4 fruit fly cellular contexts compared by ENCODE assay signal in genomic region chr3R:12442601-12443533, dm6.
TF ChIP-seq lines count a peak whose summit lies in the region.

No protein-coding gene starts in this region.

TF ChIP-seq in whole organism, embryonic, 481 proteins besides CTCF, POLR2A, EP300 and RAD21 (continued from another document and continues in another):
- TF ChIP-seq Dip3 (GFP tag; optimal IDR thresholded peaks at IDR 0.05; lab: Kevin White, UChicago) (peak; percentile 25), CG1832 (GFP tag; optimal IDR thresholded peaks at IDR 0.05; lab: Kevin White, UChicago) (peak; percentile 24), hth (optimal IDR thresholded peaks at IDR 0.05; lab: Kevin White, UChicago) (no peak), CG17359 (tag; optimal IDR thresholded peaks at IDR 0.05; lab: Kevin White, UChicago) (peak; percentile 25), fd96Cb (tag; optimal IDR thresholded peaks at IDR 0.05; lab: Kevin White, UChicago) (no peak), Doc2 (GFP tag; IDR thresholded peaks at IDR 0.05; lab: Robert Waterston, UW) (no peak), nerfin-1 (tag; optimal IDR thresholded peaks at IDR 0.05; lab: Kevin White, UChicago) (no peak), so (GFP tag; IDR thresholded peaks at IDR 0.05; lab: Robert Waterston, UW) (peak; percentile 7; the same call in 1 of the 3 replicates), CG31441 (GFP tag; IDR thresholded peaks at IDR 0.05; lab: Robert Waterston, UW) (peak; percentile 24; the same call in 1 of the 2 replicates), Bteb2 (GFP tag; optimal IDR thresholded peaks at IDR 0.05; lab: Kevin White, UChicago) (no peak), CG31224 (GFP tag; IDR thresholded peaks at IDR 0.05; lab: Robert Waterston, UW) (0 out of 2 replicates have a peak, but pooled peaks have one; percentile 36), CG34224 (GFP tag; IDR thresholded peaks at IDR 0.05; lab: Robert Waterston, UW; ENCODE audit: partially characterized antibody) (0 out of 3 replicates have a peak, but pooled peaks have one; percentile 8), zfh2 (GFP tag; optimal IDR thresholded peaks at IDR 0.05; lab: Kevin White, UChicago) (peak; percentile 21), HLHmδ (GFP tag; optimal IDR thresholded peaks at IDR 0.05; lab: Kevin White, UChicago) (no peak), CG3281 (GFP tag; optimal IDR thresholded peaks at IDR 0.05; lab: Kevin White, UChicago) (peak; percentile 61), Hsf (GFP tag; optimal IDR thresholded peaks at IDR 0.05; lab: Kevin White, UChicago) (no peak), Deaf1 (tag; optimal IDR thresholded peaks at IDR 0.05; lab: Kevin White, UChicago) (peak; percentile 66), Med (GFP tag; lab: Kevin White, UChicago) (peak; percentile 83), CG3065 (GFP tag; optimal IDR thresholded peaks at IDR 0.05; lab: Kevin White, UChicago) (no peak), lbe (GFP tag; optimal IDR thresholded peaks at IDR 0.05; lab: Kevin White, UChicago) (peak; percentile 67), Eip74EF (GFP tag; optimal IDR thresholded peaks at IDR 0.05; lab: Kevin White, UChicago) (no peak), eve (GFP tag; optimal IDR thresholded peaks at IDR 0.05; lab: Kevin White, UChicago) (no peak), luna (GFP tag; optimal IDR thresholded peaks at IDR 0.05; lab: Kevin White, UChicago) (no peak), cwo (GFP tag; optimal IDR thresholded peaks at IDR 0.05; lab: Kevin White, UChicago) (peak; percentile 14), CG6689 (GFP tag; IDR thresholded peaks at IDR 0.05; lab: Robert Waterston, UW) (no peak), Nf-YC (tag; optimal IDR thresholded peaks at IDR 0.05; lab: Kevin White, UChicago) (no peak), her (GFP tag; optimal IDR thresholded peaks at IDR 0.05; lab: Kevin White, UChicago) (no peak), gt (GFP tag; IDR thresholded peaks at IDR 0.05; lab: Robert Waterston, UW) (no peak), Hmr (GFP tag; optimal IDR thresholded peaks at IDR 0.05; lab: Kevin White, UChicago) (peak; percentile 49), Dbx (GFP tag; IDR thresholded peaks at IDR 0.05; lab: Robert Waterston, UW) (peak; percentile 24; the same call in 1 of the 3 replicates), CG15514 (GFP tag; optimal IDR thresholded peaks at IDR 0.05; lab: Kevin White, UChicago) (no peak), Ets97D (GFP tag; optimal IDR thresholded peaks at IDR 0.05; lab: Kevin White, UChicago) (no peak), pnt (GFP tag; optimal IDR thresholded peaks at IDR 0.05; lab: Kevin White, UChicago) (no peak)

TF ChIP-seq in whole organism, prepupa, 60 proteins besides CTCF, POLR2A, EP300 and RAD21 (continued from another document and continues in another):
- TF ChIP-seq lz (GFP tag; optimal IDR thresholded peaks at IDR 0.05; lab: Kevin White, UChicago) (peak; percentile 45), CG10669 (GFP tag; optimal IDR thresholded peaks at IDR 0.05; lab: Kevin White, UChicago) (peak; percentile 40), CG3032 (tag; optimal IDR thresholded peaks at IDR 0.05; lab: Kevin White, UChicago) (peak; percentile 29), dac (GFP tag; optimal IDR thresholded peaks at IDR 0.05; lab: Kevin White, UChicago) (peak; percentile 12), Blimp-1 (GFP tag; optimal IDR thresholded peaks at IDR 0.05; lab: Kevin White, UChicago) (no peak), Met (GFP tag; optimal IDR thresholded peaks at IDR 0.05; lab: Kevin White, UChicago) (peak; percentile 63), spab (GFP tag; optimal IDR thresholded peaks at IDR 0.05; lab: Kevin White, UChicago) (no peak), CG8319 (GFP tag; optimal IDR thresholded peaks at IDR 0.05; lab: Kevin White, UChicago) (no peak), CG11294 (GFP tag; IDR thresholded peaks at IDR 0.05; lab: Robert Waterston, UW) (no peak), cyc (GFP tag; optimal IDR thresholded peaks at IDR 0.05; lab: Kevin White, UChicago) (peak; percentile 14), fd59A (GFP tag; optimal IDR thresholded peaks at IDR 0.05; lab: Kevin White, UChicago) (no peak), CG6792 (GFP tag; optimal IDR thresholded peaks at IDR 0.05; lab: Kevin White, UChicago) (peak; percentile 19), achi (GFP tag; optimal IDR thresholded peaks at IDR 0.05; lab: Kevin White, UChicago) (peak; percentile 45), Eip93F (GFP tag; optimal IDR thresholded peaks at IDR 0.05; lab: Kevin White, UChicago) (no peak), fkh (GFP tag; optimal IDR thresholded peaks at IDR 0.05; lab: Kevin White, UChicago) (peak; percentile 68), pdm3 (GFP tag; optimal IDR thresholded peaks at IDR 0.05; lab: Kevin White, UChicago) (peak; percentile 70), OdsH (GFP tag; optimal IDR thresholded peaks at IDR 0.05; lab: Kevin White, UChicago) (peak; percentile 54), CG6808 (GFP tag; optimal IDR thresholded peaks at IDR 0.05; lab: Kevin White, UChicago) (peak; percentile 41), CG11902 (GFP tag; optimal IDR thresholded peaks at IDR 0.05; lab: Kevin White, UChicago) (no peak), CG4318 (GFP tag; optimal IDR thresholded peaks at IDR 0.05; lab: Kevin White, UChicago) (peak; percentile 18), svp (GFP tag; lab: Kevin White, UChicago) (peak; percentile 67), Eip75B (GFP tag; optimal IDR thresholded peaks at IDR 0.05; lab: Kevin White, UChicago) (peak; percentile 51), Gug (GFP tag; IDR thresholded peaks at IDR 0.05; lab: Robert Waterston, UW) (peak; percentile 47; the same call in 1 of the 2 replicates), CG6163 (GFP tag; IDR thresholded peaks at IDR 0.05; lab: Robert Waterston, UW) (peak; percentile 63; the same call in 2 of the 3 replicates), CG32006 (GFP tag; optimal IDR thresholded peaks at IDR 0.05; lab: Kevin White, UChicago) (peak; percentile 65), acj6 (GFP tag; optimal IDR thresholded peaks at IDR 0.05; lab: Kevin White, UChicago) (peak; percentile 35), CG15336 (GFP tag; IDR thresholded peaks at IDR 0.05; lab: Robert Waterston, UW) (peak; percentile 68), Eip78C (GFP tag; lab: Kevin White, UChicago) (peak; percentile 94), CG1621 (tag; optimal IDR thresholded peaks at IDR 0.05; lab: Kevin White, UChicago) (no peak), Hr39 (GFP tag; optimal IDR thresholded peaks at IDR 0.05; lab: Kevin White, UChicago) (peak; percentile 46), net (GFP tag; optimal IDR thresholded peaks at IDR 0.05; lab: Kevin White, UChicago) (peak; percentile 48), CG9139 (GFP tag; optimal IDR thresholded peaks at IDR 0.05; lab: Kevin White, UChicago) (no peak), CG11762 (GFP tag; optimal IDR thresholded peaks at IDR 0.05; lab: Kevin White, UChicago; ENCODE audit: insufficient read depth) (peak; percentile 11), Lpt (GFP tag; optimal IDR thresholded peaks at IDR 0.05; lab: Kevin White, UChicago) (peak; percentile 33), Ets96B (tag; optimal IDR thresholded peaks at IDR 0.05; lab: Kevin White, UChicago) (peak; percentile 58)

TF ChIP-seq in whole organism, pupa, 21 proteins besides CTCF, POLR2A, EP300 and RAD21 (continued from another document):
- peak; percentile 63 for TF ChIP-seq CG8159 (tag; optimal IDR thresholded peaks at IDR 0.05; lab: Kevin White, UChicago)

TF ChIP-seq in whole organism, wandering third instar larva, 38 proteins besides CTCF, POLR2A, EP300 and RAD21 (continued from another document):
- TF ChIP-seq Hnf4 (GFP tag; optimal IDR thresholded peaks at IDR 0.05; lab: Kevin White, UChicago) (peak; percentile 38), jim (GFP tag; optimal IDR thresholded peaks at IDR 0.05; lab: Kevin White, UChicago) (no peak), usp (GFP tag; optimal IDR thresholded peaks at IDR 0.05; lab: Kevin White, UChicago) (no peak), foxo (GFP tag; optimal IDR thresholded peaks at IDR 0.05; lab: Kevin White, UChicago) (peak in 1 of 2 experiments; percentile 82), dl (GFP tag; optimal IDR thresholded peaks at IDR 0.05; lab: Kevin White, UChicago; ENCODE audit: insufficient read depth in 1 of 2, partially characterized antibody in 2 of 2) (no peak), CG9705 (GFP tag; optimal IDR thresholded peaks at IDR 0.05; lab: Kevin White, UChicago) (peak; percentile 45), dmrt93B (GFP tag; optimal IDR thresholded peaks at IDR 0.05; lab: Kevin White, UChicago) (peak; percentile 44), CG32264 (GFP tag; optimal IDR thresholded peaks at IDR 0.05; lab: Kevin White, UChicago) (no peak), lola (GFP tag; optimal IDR thresholded peaks at IDR 0.05; lab: Kevin White, UChicago) (no peak), Mio (GFP tag; optimal IDR thresholded peaks at IDR 0.05; lab: Kevin White, UChicago) (no peak), dsf (GFP tag; optimal IDR thresholded peaks at IDR 0.05; lab: Kevin White, UChicago; ENCODE audit: borderline replicate concordance) (peak; percentile 28), Sp1 (GFP tag; optimal IDR thresholded peaks at IDR 0.05; lab: Kevin White, UChicago) (peak; percentile 84), tai (GFP tag; optimal IDR thresholded peaks at IDR 0.05; lab: Kevin White, UChicago) (peak; percentile 51), Jra (GFP tag; optimal IDR thresholded peaks at IDR 0.05; lab: Kevin White, UChicago) (peak; percentile 63), pan (optimal IDR thresholded peaks at IDR 0.05; lab: Kevin White, UChicago) (no peak), Hr78 (GFP tag; optimal IDR thresholded peaks at IDR 0.05; lab: Kevin White, UChicago) (no peak)
